Fruit fly (Drosophila melanogaster) whole organism, pupa: ENCODE results near the gene Atac1.

Experiments used
- CG13204 ChIP-seq: fragments of 200-800 bp; sonication (Bioruptor generic); optimal IDR thresholded peaks from 2 replicates; lab custom pipeline; 2018; ENCODE audit warnings: missing biosample characterization, mild to moderate bottlenecking, missing genetic modification characterization, moderate library complexity
- CG34367 ChIP-seq: fragments of 200-800 bp; sonication (Bioruptor generic); optimal IDR thresholded peaks from 2 replicates; lab custom pipeline; 2018; ENCODE audit warnings: missing biosample characterization, mild to moderate bottlenecking, missing genetic modification characterization
- CG8301 ChIP-seq: fragments of 200-800 bp; sonication (Bioruptor generic); optimal IDR thresholded peaks from 2 replicates; lab custom pipeline; 2018; ENCODE audit warnings: missing biosample characterization, mild to moderate bottlenecking, missing genetic modification characterization
- D1 ChIP-seq: fragments of 200-800 bp; sonication (Bioruptor generic); optimal IDR thresholded peaks from 2 replicates; lab custom pipeline; 2018; ENCODE audit warnings: missing biosample characterization, mild to moderate bottlenecking, missing genetic modification characterization, moderate library complexity
- Snoo ChIP-seq: fragments of 200-800 bp; sonication (Bioruptor generic); optimal IDR thresholded peaks from 3 replicates; lab custom pipeline; 2017; ENCODE audit warnings: missing biosample characterization, mild to moderate bottlenecking, missing genetic modification characterization, inconsistent platforms
- fd96Ca ChIP-seq: fragments of 200-800 bp; sonication (Bioruptor generic); IDR thresholded peaks from 3 replicates; pipeline ENCODE4 v1.3.6; 2022; ENCODE audit warnings: missing biosample characterization, missing genetic modification characterization
- rn ChIP-seq: fragments of 200-800 bp; sonication (Bioruptor generic); IDR thresholded peaks from 2 replicates; pipeline ENCODE4 v1.3.6; 2022; ENCODE audit warnings: missing biosample characterization, missing genetic modification characterization

DNA sequence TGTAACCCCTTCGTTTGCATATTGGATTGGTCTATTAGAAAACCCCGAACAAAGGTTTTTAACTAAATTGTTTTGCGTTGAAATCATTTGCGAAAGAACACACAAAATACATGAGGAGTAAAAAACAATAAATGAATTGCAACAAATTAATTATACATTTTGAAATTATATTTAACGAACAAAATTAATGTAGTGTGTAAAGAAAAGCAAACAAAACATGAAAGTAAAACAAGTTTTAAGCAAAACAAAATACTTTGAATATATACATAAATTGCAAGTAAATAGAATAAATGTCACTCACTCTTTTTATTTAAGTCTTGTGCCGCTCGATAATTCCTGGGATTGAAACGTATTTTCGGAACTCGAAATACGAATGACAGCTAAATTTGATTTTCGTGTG is 28.3 kb downstream of the Atac1 start, which contains the start of gene CG43232:
- TF ChIP-seq rn (GFP tag; lab: Robert Waterston, UW), result no peak
- no peak for TF ChIP-seq CG13204
- no peak for TF ChIP-seq D1 (tag; lab: Kevin White, UChicago)
- no peak for TF ChIP-seq CG8301 (tag; lab: Kevin White, UChicago)
- no peak for TF ChIP-seq fd96Ca (GFP tag; lab: Robert Waterston, UW)
- TF ChIP-seq Snoo (tag; lab: Kevin White, UChicago), result no peak
- TF ChIP-seq CG34367 (tag; lab: Kevin White, UChicago), result no peak
